Worm (Caenorhabditis elegans) whole organism, L3 larva: ENCODE results near the gene B0024.11.

Experiments used
- R02D3.7 ChIP-seq: fragments of 150-350 bp; optimal IDR thresholded peaks from 2 replicates; lab custom pipeline; 2014; ENCODE audit warnings: missing biosample characterization, missing genetic modification characterization
- ZK546.5 ChIP-seq: sonication (generic microtip); optimal IDR thresholded peaks from 2 replicates; lab custom pipeline; 2017; ENCODE audit warnings: missing biosample characterization, missing genetic modification characterization
- aly-2 ChIP-seq: fragments of 150-350 bp; optimal IDR thresholded peaks from 2 replicates; lab custom pipeline; 2014; ENCODE audit warnings: missing biosample characterization, missing genetic modification characterization
- ama-1 ChIP-seq: fragments of 150-350 bp; optimal IDR thresholded peaks from 2 replicates; lab custom pipeline; 2018
- ceh-28 ChIP-seq: fragments of 150-350 bp; optimal IDR thresholded peaks from 2 replicates; lab custom pipeline; 2014; ENCODE audit warnings: missing biosample characterization, missing genetic modification reagents, missing genetic modification characterization
- ceh-9 ChIP-seq: sonication (generic microtip); optimal IDR thresholded peaks from 2 replicates; lab custom pipeline; 2018; ENCODE audit warnings: missing biosample characterization, missing genetic modification characterization
- daf-12 ChIP-seq: fragments of 150-350 bp; optimal IDR thresholded peaks from 2 replicates; lab custom pipeline; 2014; ENCODE audit warnings: missing biosample characterization, missing genetic modification reagents, missing genetic modification characterization
- egl-27 ChIP-seq: sonication (generic microtip); optimal IDR thresholded peaks from 4 replicates; lab custom pipeline; 2017; ENCODE audit warnings: missing biosample characterization, missing genetic modification reagents, missing genetic modification characterization
- egl-5 ChIP-seq: fragments of 150-350 bp; optimal IDR thresholded peaks from 2 replicates; lab custom pipeline; 2017; ENCODE audit warnings: missing biosample characterization, missing genetic modification reagents, missing genetic modification characterization, inconsistent platforms
- elt-1 ChIP-seq: fragments of 150-350 bp; optimal IDR thresholded peaks from 2 replicates; lab custom pipeline; 2014; ENCODE audit warnings: missing biosample characterization, missing genetic modification characterization
- elt-2 ChIP-seq: sonication (generic microtip); optimal IDR thresholded peaks from 2 replicates; lab custom pipeline; 2016; ENCODE audit warnings: missing genetic modification reagents, mild to moderate bottlenecking, missing genetic modification characterization, missing compliant biosample characterization
- elt-3 ChIP-seq, 3 experiments: fragments of 150-350 bp in 1 of 3; sonication (generic microtip) in 2 of 3; optimal IDR thresholded peaks; 2 replicates in 2 of 3; 4 replicates in 1 of 3; lab custom pipeline; 2014 to 2017; ENCODE audit warnings: missing biosample characterization in 3 of 3, missing genetic modification characterization in 3 of 3
- eor-1 ChIP-seq, 2 experiments: fragments of 150-350 bp; optimal IDR thresholded peaks; 2 replicates each; lab custom pipeline; 2014 to 2018; ENCODE audit warnings: missing biosample characterization in 2 of 2, missing genetic modification characterization in 2 of 2
- fkh-10 ChIP-seq: sonication (generic microtip); optimal IDR thresholded peaks from 2 replicates; lab custom pipeline; 2017; ENCODE audit warnings: missing biosample characterization, missing genetic modification reagents, missing genetic modification characterization
- fkh-2 ChIP-seq: fragments of 150-350 bp; optimal IDR thresholded peaks from 2 replicates; lab custom pipeline; 2014; ENCODE audit warnings: missing biosample characterization, missing genetic modification reagents, missing genetic modification characterization
- fos-1 ChIP-seq: fragments of 150-350 bp; optimal IDR thresholded peaks from 2 replicates; lab custom pipeline; 2014; ENCODE audit warnings: missing biosample characterization, missing genetic modification characterization
- jun-1 ChIP-seq: fragments of 150-350 bp; optimal IDR thresholded peaks from 2 replicates; lab custom pipeline; 2014; ENCODE audit warnings: missing biosample characterization, missing genetic modification reagents, missing genetic modification characterization
- lin-15B ChIP-seq: fragments of 150-350 bp; optimal IDR thresholded peaks from 2 replicates; lab custom pipeline; 2014; ENCODE audit warnings: missing biosample characterization, missing genetic modification characterization
- lin-39 ChIP-seq: fragments of 150-350 bp; optimal IDR thresholded peaks from 2 replicates; lab custom pipeline; 2018; ENCODE audit warnings: missing biosample characterization, missing genetic modification reagents, missing genetic modification characterization
- lsy-12 ChIP-seq: sonication (generic microtip); optimal IDR thresholded peaks from 2 replicates; lab custom pipeline; 2016; ENCODE audit warnings: mild to moderate bottlenecking, missing genetic modification characterization, missing compliant biosample characterization
- mdl-1 ChIP-seq: fragments of 150-350 bp; optimal IDR thresholded peaks from 2 replicates; lab custom pipeline; 2014; ENCODE audit warnings: missing biosample characterization, missing genetic modification characterization
- nfya-1 ChIP-seq: sonication (generic microtip); optimal IDR thresholded peaks from 2 replicates; lab custom pipeline; 2017; ENCODE audit warnings: missing genetic modification characterization, mild to moderate bottlenecking, missing compliant biosample characterization, antibody characterized with exemption, moderate library complexity; ENCODE audit not compliant: insufficient read depth
- nhr-23 ChIP-seq: fragments of 150-350 bp; optimal IDR thresholded peaks from 2 replicates; lab custom pipeline; 2014; ENCODE audit warnings: missing biosample characterization, missing genetic modification reagents, missing genetic modification characterization
- nhr-25 ChIP-seq: sonication (generic microtip); optimal IDR thresholded peaks from 2 replicates; lab custom pipeline; 2017; ENCODE audit warnings: missing biosample characterization, missing genetic modification characterization
- nhr-28 ChIP-seq: fragments of 150-350 bp; optimal IDR thresholded peaks from 2 replicates; lab custom pipeline; 2014; ENCODE audit warnings: missing biosample characterization, missing genetic modification characterization
- nhr-43 ChIP-seq: sonication (generic microtip); optimal IDR thresholded peaks from 2 replicates; lab custom pipeline; 2016; ENCODE audit warnings: mild to moderate bottlenecking, missing genetic modification characterization, missing compliant biosample characterization; ENCODE audit not compliant: poor library complexity, severe bottlenecking
- nhr-67 ChIP-seq: fragments of 150-350 bp; optimal IDR thresholded peaks from 2 replicates; lab custom pipeline; 2014; ENCODE audit warnings: missing biosample characterization, missing genetic modification characterization
- nhr-77 ChIP-seq: fragments of 150-350 bp; optimal IDR thresholded peaks from 2 replicates; lab custom pipeline; 2014; ENCODE audit warnings: missing biosample characterization, missing genetic modification characterization
- pha-4 ChIP-seq: fragments of 150-350 bp; optimal IDR thresholded peaks from 2 replicates; lab custom pipeline; 2014; ENCODE audit warnings: missing biosample characterization, missing genetic modification reagents, missing genetic modification characterization
- pqm-1 ChIP-seq: fragments of 150-350 bp; optimal IDR thresholded peaks from 2 replicates; lab custom pipeline; 2017; ENCODE audit warnings: missing biosample characterization, missing genetic modification characterization, inconsistent platforms
- sea-2 ChIP-seq: fragments of 150-350 bp; sonication (generic microtip); optimal IDR thresholded peaks from 4 replicates; lab custom pipeline; 2014; ENCODE audit warnings: missing biosample characterization, missing genetic modification reagents, missing genetic modification characterization
- skn-1 ChIP-seq: fragments of 150-350 bp; optimal IDR thresholded peaks from 2 replicates; lab custom pipeline; 2014; ENCODE audit warnings: missing biosample characterization, missing genetic modification characterization
- snpc-4 ChIP-seq: fragments of 150-350 bp; optimal IDR thresholded peaks from 2 replicates; lab custom pipeline; 2014; ENCODE audit warnings: missing biosample characterization, missing genetic modification characterization
- tbx-2 ChIP-seq: sonication (generic microtip); optimal IDR thresholded peaks from 2 replicates; lab custom pipeline; 2016; ENCODE audit warnings: mild to moderate bottlenecking, missing genetic modification characterization, missing compliant biosample characterization
- unc-39 ChIP-seq: sonication (generic microtip); optimal IDR thresholded peaks from 4 replicates; lab custom pipeline; 2017; ENCODE audit warnings: missing biosample characterization, missing genetic modification characterization
- unc-62 ChIP-seq: fragments of 150-350 bp; sonication (generic microtip); optimal IDR thresholded peaks from 4 replicates; lab custom pipeline; 2014; ENCODE audit warnings: missing biosample characterization, missing genetic modification reagents, missing genetic modification characterization
- zag-1 ChIP-seq: fragments of 150-350 bp; optimal IDR thresholded peaks from 2 replicates; lab custom pipeline; 2014; ENCODE audit warnings: missing biosample characterization, missing genetic modification characterization
- ztf-11 ChIP-seq: fragments of 150-350 bp; optimal IDR thresholded peaks from 2 replicates; lab custom pipeline; 2014; ENCODE audit warnings: missing biosample characterization, missing genetic modification characterization
- ztf-4 ChIP-seq: fragments of 150-350 bp; optimal IDR thresholded peaks from 2 replicates; lab custom pipeline; 2014; ENCODE audit warnings: missing biosample characterization, missing genetic modification characterization

The B0024.11 gene

DNA sequence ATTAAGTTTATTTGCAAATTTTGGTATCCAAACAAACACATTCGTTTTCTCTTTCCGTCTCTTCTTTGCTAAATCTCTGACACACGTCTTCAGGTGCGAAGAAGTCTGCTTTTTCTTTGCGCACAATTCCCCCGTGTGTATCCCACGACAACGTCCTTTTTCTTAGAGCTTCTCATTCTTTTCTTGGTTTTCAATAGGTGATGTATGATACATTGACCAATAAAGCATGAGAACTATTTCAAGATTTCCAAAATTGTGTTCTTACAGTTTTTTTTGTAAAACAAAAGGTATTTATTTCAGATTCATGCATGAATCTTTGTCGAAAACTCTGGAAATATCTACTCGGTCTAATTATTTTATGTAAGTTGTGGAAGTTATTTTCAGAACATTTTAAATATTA is 29.6 kb downstream of the B0024.11 start, which contains the start of gene B0024.15:
Gene B0024.15 (plus strand): TSS at position 301 of the 400 bp plus-strand sequence.
- TF ChIP-seq aly-2 (tag; lab: Kevin White, UChicago) (no peak), ceh-9 (tag; lab: Kevin White, UChicago) (no peak), ZK546.5 (no peak), fkh-2 (no peak), egl-5 (tag; lab: Kevin White, UChicago) (no peak), ztf-11 (tag; lab: Kevin White, UChicago) (no peak), mdl-1 (tag; lab: Kevin White, UChicago) (no peak), nfya-1 (no peak), ceh-28 (tag; lab: Kevin White, UChicago) (no peak), unc-62 (GFP tag; lab: Kevin White, UChicago) (no peak), nhr-28 (tag; lab: Kevin White, UChicago) (no peak), nhr-67 (tag; lab: Kevin White, UChicago) (no peak), lin-15B (tag; lab: Kevin White, UChicago) (no peak), lin-39 (tag; lab: Kevin White, UChicago) (no peak), ztf-4 (tag; lab: Kevin White, UChicago) (no peak)

- TF ChIP-seq pqm-1 (tag; lab: Kevin White, UChicago) (no peak), elt-2 (tag; lab: Kevin White, UChicago) (no peak), zag-1 (tag; lab: Kevin White, UChicago) (no peak), nhr-28 (tag; lab: Kevin White, UChicago) (no peak), egl-5 (tag; lab: Kevin White, UChicago) (no peak), fos-1 (no peak), unc-39 (tag; lab: Kevin White, UChicago) (no peak), ama-1 (no peak), snpc-4 (tag; lab: Kevin White, UChicago) (no peak), nhr-67 (tag; lab: Kevin White, UChicago) (no peak), nhr-77 (tag; lab: Kevin White, UChicago) (no peak), skn-1 (no peak), mdl-1 (tag; lab: Kevin White, UChicago) (no peak), aly-2 (tag; lab: Kevin White, UChicago) (no peak)
Measured at ce11 chrV:10287260-10287659, 32.1 kb downstream of the B0024.11 start, which contains the start of gene B0024.3. Gene B0024.3, plus strand, starts transcription at chrV:10287560.

DNA sequence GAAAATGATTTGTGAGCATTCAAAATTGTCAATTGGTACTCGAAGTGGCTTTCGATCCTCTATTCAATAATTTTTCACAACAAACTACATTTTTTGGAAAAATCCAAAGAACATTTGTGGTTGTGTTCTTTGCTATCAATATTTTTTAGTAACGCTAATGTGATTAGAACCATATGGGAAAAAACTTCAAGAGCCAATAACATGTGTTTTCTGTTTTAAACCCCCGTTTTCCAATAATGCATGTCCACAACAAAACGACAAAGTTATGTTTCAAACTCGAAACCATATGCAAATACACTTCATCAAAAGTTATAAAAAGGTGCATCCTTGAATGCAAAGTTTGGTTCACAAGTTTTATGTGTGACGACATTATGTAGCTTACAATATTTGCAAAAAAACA is 33.5 kb downstream of the B0024.11 start:
- TF ChIP-seq lsy-12 (tag; lab: Kevin White, UChicago) (no peak), nhr-67 (tag; lab: Kevin White, UChicago) (no peak), fos-1 (no peak), eor-1 (tag; optimal IDR thresholded peaks at IDR 0.05; lab: Kevin White, UChicago) (no peak), daf-12 (no peak), fkh-10 (GFP tag; lab: Kevin White, UChicago) (no peak), R02D3.7 (tag; lab: Kevin White, UChicago) (no peak), elt-1 (tag; lab: Kevin White, UChicago) (no peak), elt-3 (tag; optimal IDR thresholded peaks at IDR 0.05; lab: Kevin White, UChicago) (no peak), nhr-43 (tag; lab: Kevin White, UChicago) (no peak), egl-27 (tag; lab: Kevin White, UChicago) (no peak), nhr-23 (no peak)

DNA sequence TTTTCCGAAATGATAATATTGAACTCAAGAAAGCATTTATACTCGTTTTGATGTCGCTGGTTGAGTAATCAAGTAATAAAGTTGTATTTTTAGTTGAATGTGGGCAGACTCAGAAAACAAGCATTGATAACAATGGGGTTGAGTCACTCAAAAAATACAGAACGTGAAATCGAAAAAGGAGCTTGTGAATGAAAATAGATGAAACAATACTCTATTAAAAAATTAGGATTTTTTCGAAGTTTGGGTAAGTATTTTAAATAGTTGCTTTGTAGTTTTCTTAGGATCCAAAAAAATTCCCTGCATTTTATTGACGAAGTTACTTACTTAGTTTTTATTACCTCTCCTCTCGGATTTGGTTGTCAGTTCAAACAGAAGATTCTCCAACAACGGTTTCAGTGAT is 35.9 kb downstream of the B0024.11 start, which contains the start of gene lys-3:
Gene lys-3 (minus strand): TSS at position 101 of the 400 bp plus-strand sequence.
- TF ChIP-seq lsy-12 (tag; lab: Kevin White, UChicago) (no peak), elt-1 (tag; lab: Kevin White, UChicago) (no peak), sea-2 (no peak), fos-1 (no peak), fkh-2 (no peak), pqm-1 (tag; lab: Kevin White, UChicago) (peak; percentile 19)

ce11 chrV:10281374-10281773 is 38.0 kb downstream of the B0024.11 start, which contains the start of gene lys-2:
Gene lys-2, minus strand, starts transcription at chrV:10281474.
- TF ChIP-seq elt-1 (tag; lab: Kevin White, UChicago) (no peak), ama-1 (no peak), pha-4 (tag; lab: Kevin White, UChicago) (peak; percentile 20), aly-2 (tag; lab: Kevin White, UChicago) (no peak), elt-2 (tag; lab: Kevin White, UChicago) (peak; percentile 84), skn-1 (peak; percentile 8), nhr-25 (tag; lab: Kevin White, UChicago) (no peak), nhr-43 (tag; lab: Kevin White, UChicago) (no peak), pqm-1 (tag; lab: Kevin White, UChicago) (peak; percentile 95), tbx-2 (tag; lab: Kevin White, UChicago) (no peak), ceh-28 (tag; lab: Kevin White, UChicago) (no peak), jun-1 (tag; lab: Kevin White, UChicago) (peak; percentile 24)
